Fruit fly (Drosophila melanogaster) whole organism, embryonic: ENCODE measurements around the gene CG33489.
A peak's percentile ranks its signal among the peaks of the same experiment; 100 is the strongest.

Source experiments
- C15 ChIP-seq: fragments of 200-800 bp; sonication (Bioruptor generic); IDR thresholded peaks from 3 replicates; pipeline ENCODE4 v1.3.6; 2022; ENCODE audit warnings: missing biosample characterization, missing genetic modification characterization
- CG1024 ChIP-seq: fragments of 200-800 bp; sonication (Bioruptor generic); IDR thresholded peaks from 2 replicates; pipeline ENCODE4 v1.3.6; 2022; ENCODE audit warnings: missing biosample characterization, missing genetic modification characterization
- CG10274 ChIP-seq: fragments of 200-800 bp; sonication (Bioruptor generic); optimal IDR thresholded peaks from 3 replicates; lab custom pipeline; 2017; ENCODE audit warnings: missing biosample characterization, mild to moderate bottlenecking, missing genetic modification characterization
- CG12071 ChIP-seq: fragments of 200-800 bp; sonication (Bioruptor generic); optimal IDR thresholded peaks from 3 replicates; lab custom pipeline; 2018; ENCODE audit warnings: missing biosample characterization, mild to moderate bottlenecking, missing genetic modification characterization
- CG14860 ChIP-seq: fragments of 200-800 bp; sonication (Bioruptor generic); IDR thresholded peaks from 3 replicates; pipeline ENCODE4 v1.3.6; 2022; ENCODE audit warnings: missing biosample characterization, missing genetic modification characterization; ENCODE audit not compliant: partially characterized antibody
- CG1792 ChIP-seq: fragments of 200-800 bp; sonication (Bioruptor generic); optimal IDR thresholded peaks from 2 replicates; lab custom pipeline; 2016; ENCODE audit warnings: missing biosample characterization, missing genetic modification characterization
- CG2875 ChIP-seq: fragments of 200-800 bp; sonication (Bioruptor generic); optimal IDR thresholded peaks from 2 replicates; lab custom pipeline; 2017; ENCODE audit warnings: missing biosample characterization, mild to moderate bottlenecking, missing genetic modification characterization, missing genetic modification reagents
- CG30020 ChIP-seq: fragments of 200-800 bp; optimal IDR thresholded peaks from 2 replicates; lab custom pipeline; 2019; ENCODE audit warnings: missing biosample characterization, mild to moderate bottlenecking, missing genetic modification characterization, moderate library complexity
- CG30403 ChIP-seq: fragments of 200-800 bp; sonication (Bioruptor generic); optimal IDR thresholded peaks from 3 replicates; lab custom pipeline; 2016; ENCODE audit warnings: missing biosample characterization, missing genetic modification characterization
- CG30431 ChIP-seq: fragments of 200-800 bp; sonication (Bioruptor generic); optimal IDR thresholded peaks from 2 replicates; lab custom pipeline; 2017; ENCODE audit warnings: missing biosample characterization, missing genetic modification characterization
- CG34422 ChIP-seq: fragments of 200-800 bp; sonication (Bioruptor generic); IDR thresholded peaks from 3 replicates; pipeline ENCODE4 v1.3.6; 2022; ENCODE audit warnings: missing biosample characterization, missing genetic modification characterization
- CG4360 ChIP-seq: fragments of 200-800 bp; sonication (Bioruptor generic); IDR thresholded peaks from 2 replicates; pipeline ENCODE4 v1.3.6; 2022; ENCODE audit warnings: missing biosample characterization, missing genetic modification characterization
- CG5953 ChIP-seq: fragments of 200-800 bp; sonication (Bioruptor generic); IDR thresholded peaks from 2 replicates; pipeline ENCODE4 v1.3.6; 2022; ENCODE audit warnings: missing biosample characterization, missing genetic modification characterization
- CG9797 ChIP-seq: fragments of 200-800 bp; sonication (Bioruptor generic); optimal IDR thresholded peaks from 3 replicates; lab custom pipeline; 2018; ENCODE audit warnings: missing biosample characterization, mild to moderate bottlenecking, missing genetic modification characterization
- CG9876 ChIP-seq: fragments of 200-800 bp; sonication (Bioruptor generic); optimal IDR thresholded peaks from 2 replicates; lab custom pipeline; 2016; ENCODE audit warnings: missing biosample characterization, missing genetic modification characterization
- Camta ChIP-seq: fragments of 200-800 bp; sonication (Bioruptor generic); optimal IDR thresholded peaks from 2 replicates; lab custom pipeline; 2016; ENCODE audit warnings: missing biosample characterization, missing genetic modification characterization
- Dip2 ChIP-seq: fragments of 200-800 bp; sonication (Bioruptor generic); IDR thresholded peaks from 2 replicates; pipeline ENCODE4 v1.3.6; 2022; ENCODE audit warnings: missing biosample characterization, missing genetic modification characterization
- Dref ChIP-seq: fragments of 200-800 bp; sonication (Bioruptor generic); IDR thresholded peaks from 2 replicates; pipeline ENCODE4 v1.3.6; 2022; ENCODE audit warnings: missing biosample characterization, missing genetic modification characterization
- Ets65A ChIP-seq: fragments of 200-800 bp; sonication (Bioruptor generic); peaks from one replicate; lab custom pipeline; 2016; ENCODE audit warnings: missing biosample characterization, missing genetic modification characterization
- Gsc ChIP-seq: fragments of 200-800 bp; sonication (Bioruptor generic); IDR thresholded peaks from 2 replicates; pipeline ENCODE4 v1.3.6; 2022; ENCODE audit warnings: missing biosample characterization, missing genetic modification characterization
- Gug ChIP-seq: fragments of 200-800 bp; sonication (Bioruptor generic); IDR thresholded peaks from 4 replicates; pipeline ENCODE4 v1.3.6; 2022; ENCODE audit warnings: missing biosample characterization, missing genetic modification characterization
- Jarid2 ChIP-seq: fragments of 200-800 bp; sonication (Bioruptor generic); optimal IDR thresholded peaks from 3 replicates; lab custom pipeline; 2017; ENCODE audit warnings: mild to moderate bottlenecking, missing biosample characterization, missing genetic modification reagents, missing genetic modification characterization
- Lhr ChIP-seq: fragments of 200-800 bp; sonication (Bioruptor generic); optimal IDR thresholded peaks from 3 replicates; lab custom pipeline; 2017; ENCODE audit warnings: mild to moderate bottlenecking, missing biosample characterization, missing genetic modification reagents, missing genetic modification characterization
- Med ChIP-seq: fragments of 200-800 bp; sonication (Bioruptor generic); peaks from one replicate; lab custom pipeline; 2016; ENCODE audit warnings: missing biosample characterization, missing genetic modification characterization, mild to moderate bottlenecking, inconsistent platforms, moderate library complexity
- NC2β ChIP-seq: fragments of 200-800 bp; sonication (Bioruptor generic); optimal IDR thresholded peaks from 2 replicates; lab custom pipeline; 2016; ENCODE audit warnings: missing biosample characterization, missing genetic modification characterization
- Usf ChIP-seq: fragments of 200-800 bp; sonication (Bioruptor generic); optimal IDR thresholded peaks from 2 replicates; lab custom pipeline; 2017; ENCODE audit warnings: missing genotype, missing biosample characterization, missing genetic modification characterization
- ash1 ChIP-seq: fragments of 200-800 bp; sonication (Bioruptor generic); optimal IDR thresholded peaks from 2 replicates; lab custom pipeline; 2018; ENCODE audit warnings: missing biosample characterization, mild to moderate bottlenecking, missing genetic modification characterization
- chinmo ChIP-seq: fragments of 200-800 bp; sonication (Bioruptor generic); IDR thresholded peaks from 4 replicates; pipeline ENCODE4 v1.3.6; 2022; ENCODE audit warnings: missing biosample characterization, missing genetic modification characterization; ENCODE audit not compliant: partially characterized antibody
- crol ChIP-seq: fragments of 200-800 bp; sonication (Bioruptor generic); IDR thresholded peaks from 2 replicates; pipeline ENCODE4 v1.3.6; 2022; ENCODE audit warnings: missing biosample characterization, missing genetic modification characterization
- cwo ChIP-seq: fragments of 200-800 bp; sonication (Bioruptor generic); optimal IDR thresholded peaks from 3 replicates; lab custom pipeline; 2017; ENCODE audit warnings: missing biosample characterization, missing genetic modification characterization, mild to moderate bottlenecking, moderate library complexity, missing genetic modification reagents
- dmrt99B ChIP-seq: fragments of 200-800 bp; sonication (Bioruptor generic); optimal IDR thresholded peaks from 2 replicates; lab custom pipeline; 2018; ENCODE audit warnings: missing biosample characterization, mild to moderate bottlenecking, missing genetic modification characterization, moderate library complexity
- ewg ChIP-seq: fragments of 200-800 bp; sonication (Bioruptor generic); optimal IDR thresholded peaks from 3 replicates; lab custom pipeline; 2017; ENCODE audit warnings: mild to moderate bottlenecking, missing biosample characterization, missing genetic modification reagents, missing genetic modification characterization
- grau ChIP-seq: fragments of 200-800 bp; optimal IDR thresholded peaks from 3 replicates; lab custom pipeline; 2019; ENCODE audit warnings: missing biosample characterization, mild to moderate bottlenecking, missing genetic modification characterization, moderate library complexity
- gt ChIP-seq: fragments of 200-800 bp; sonication (Bioruptor generic); IDR thresholded peaks from 2 replicates; pipeline ENCODE4 v1.3.6; 2022; ENCODE audit warnings: missing biosample characterization, missing genetic modification characterization
- hth ChIP-seq: fragments of >200 bp; optimal IDR thresholded peaks from 2 replicates; lab custom pipeline; 2017; ENCODE audit warnings: inconsistent platforms
- jigr1 ChIP-seq: fragments of 200-800 bp; sonication (Bioruptor generic); IDR thresholded peaks from 3 replicates; pipeline ENCODE4 v1.3.6; 2022; ENCODE audit warnings: missing biosample characterization, missing genetic modification characterization
- luna ChIP-seq: fragments of 200-800 bp; sonication (Bioruptor generic); optimal IDR thresholded peaks from 2 replicates; lab custom pipeline; 2016; ENCODE audit warnings: missing biosample characterization, missing genetic modification characterization
- prd ChIP-seq, 3 experiments: fragments of >200 bp in 2 of 3; fragments of 200-800 bp in 1 of 3; sonication (Bioruptor generic) in 1 of 3; optimal IDR thresholded peaks in 2 of 3; IDR thresholded peaks in 1 of 3; 2 replicates in 2 of 3; 3 replicates in 1 of 3; pipeline versions ENCODE4 v1.3.6 to Lab custom; 2017 to 2022; ENCODE audit warnings: missing biosample characterization in 1 of 3, missing genetic modification characterization in 1 of 3
- psq ChIP-seq: fragments of 200-800 bp; sonication (Bioruptor generic); optimal IDR thresholded peaks from 2 replicates; lab custom pipeline; 2017; ENCODE audit warnings: missing biosample characterization, missing genetic modification characterization
- pum ChIP-seq: fragments of 200-800 bp; sonication (Bioruptor generic); optimal IDR thresholded peaks from 2 replicates; lab custom pipeline; 2016; ENCODE audit warnings: missing biosample characterization, missing genetic modification characterization
- ro ChIP-seq: fragments of 200-800 bp; sonication (Bioruptor generic); IDR thresholded peaks from 2 replicates; pipeline ENCODE4 v1.3.6; 2022; ENCODE audit warnings: missing biosample characterization, missing genetic modification characterization
- sima ChIP-seq: fragments of 200-800 bp; sonication (Bioruptor generic); optimal IDR thresholded peaks from 2 replicates; lab custom pipeline; 2016; ENCODE audit warnings: missing biosample characterization, missing genetic modification characterization
- stc ChIP-seq: fragments of 200-800 bp; sonication (Bioruptor generic); IDR thresholded peaks from 2 replicates; pipeline ENCODE4 v1.3.6; 2022; ENCODE audit warnings: missing biosample characterization, missing genetic modification characterization
- tin ChIP-seq: fragments of 200-800 bp; sonication (Bioruptor generic); optimal IDR thresholded peaks from 3 replicates; lab custom pipeline; 2016; ENCODE audit warnings: missing biosample characterization, missing genetic modification characterization
- tna ChIP-seq: fragments of 200-800 bp; sonication (Bioruptor generic); IDR thresholded peaks from 2 replicates; pipeline ENCODE4 v1.3.6; 2022; ENCODE audit warnings: missing biosample characterization, missing genetic modification characterization; ENCODE audit not compliant: partially characterized antibody
- tup ChIP-seq: fragments of 200-800 bp; sonication (Bioruptor generic); optimal IDR thresholded peaks from 2 replicates; lab custom pipeline; 2016; ENCODE audit warnings: missing biosample characterization, mild to moderate bottlenecking, missing genetic modification characterization, moderate library complexity
- vnd ChIP-seq: fragments of 200-800 bp; sonication (Bioruptor generic); IDR thresholded peaks from 3 replicates; pipeline ENCODE4 v1.3.6; 2022; ENCODE audit warnings: missing biosample characterization, missing genetic modification characterization; ENCODE audit not compliant: partially characterized antibody
- z ChIP-seq: fragments of 200-800 bp; sonication (Bioruptor generic); IDR thresholded peaks from 3 replicates; pipeline ENCODE4 v1.3.6; 2022; ENCODE audit warnings: missing biosample characterization, missing genetic modification characterization
- zf30C ChIP-seq: fragments of 200-800 bp; sonication (Bioruptor generic); optimal IDR thresholded peaks from 3 replicates; lab custom pipeline; 2018; ENCODE audit warnings: missing biosample characterization, mild to moderate bottlenecking, missing genetic modification characterization

Gene CG33489

dm6 chr3L:11555662-11556460 is 21.0 kb downstream of the CG33489 start (continued):
- no peak for TF ChIP-seq CG9876 (GFP tag; lab: Kevin White, UChicago)
- TF ChIP-seq tin (GFP tag; lab: Kevin White, UChicago): peak; percentile 41
- peak; percentile 49 for TF ChIP-seq cwo
- no peak for TF ChIP-seq Dref (GFP tag; lab: Robert Waterston, UW)
- TF ChIP-seq NC2β (GFP tag; lab: Kevin White, UChicago): peak; percentile 27
- TF ChIP-seq luna (GFP tag; lab: Kevin White, UChicago): no peak
- peak; percentile 77; the same call in 1 of the 2 replicates for TF ChIP-seq stc (GFP tag; lab: Robert Waterston, UW)
- no peak for TF ChIP-seq ash1
- no peak for TF ChIP-seq gt (GFP tag; lab: Robert Waterston, UW)
- no peak for TF ChIP-seq Dip2
- TF ChIP-seq C15: no peak
- TF ChIP-seq CG34422 (GFP tag; lab: Robert Waterston, UW): no peak
- TF ChIP-seq Ets65A (GFP tag; lab: Kevin White, UChicago): no peak
- peak; percentile 88 for TF ChIP-seq grau
- peak; percentile 61 for TF ChIP-seq CG2875 (GFP tag; lab: Kevin White, UChicago)
- TF ChIP-seq Gug: no peak
- TF ChIP-seq CG1024 (GFP tag; lab: Robert Waterston, UW): peak; percentile 28; the same call in 1 of the 2 replicates
- peak; percentile 65 for TF ChIP-seq zf30C (GFP tag; lab: Kevin White, UChicago)
- peak; percentile 90 for TF ChIP-seq dmrt99B (tag; lab: Kevin White, UChicago)
- TF ChIP-seq ro: peak; percentile 31; the same call in 1 of the 2 replicates
- TF ChIP-seq sima (GFP tag; lab: Kevin White, UChicago): no peak
- TF ChIP-seq ewg (GFP tag; lab: Kevin White, UChicago): peak; percentile 62
- TF ChIP-seq CG12071: peak; percentile 18
- no peak for TF ChIP-seq CG5953 (GFP tag; lab: Robert Waterston, UW)
- TF ChIP-seq tna: no peak
- TF ChIP-seq crol (GFP tag; lab: Robert Waterston, UW): peak; percentile 99
- TF ChIP-seq Med (GFP tag; lab: Kevin White, UChicago): peak; percentile 85
- TF ChIP-seq CG30020 (tag; lab: Kevin White, UChicago): peak; percentile 35
- TF ChIP-seq psq (GFP tag; lab: Kevin White, UChicago): peak; percentile 43
- no peak for TF ChIP-seq CG14860 (GFP tag; lab: Robert Waterston, UW)
- TF ChIP-seq Lhr (GFP tag; lab: Kevin White, UChicago): peak; percentile 32
- TF ChIP-seq z (GFP tag; lab: Robert Waterston, UW): no peak
- TF ChIP-seq tup (GFP tag; lab: Kevin White, UChicago): no peak
- peak; percentile 76 for TF ChIP-seq CG30403 (GFP tag; lab: Kevin White, UChicago)
- peak; percentile 70 for TF ChIP-seq Camta (GFP tag; lab: Kevin White, UChicago)
- TF ChIP-seq hth (lab: Kevin White, UChicago): no peak
- TF ChIP-seq CG10274 (GFP tag; lab: Kevin White, UChicago): no peak
- TF ChIP-seq pum (GFP tag; lab: Kevin White, UChicago): no peak
- peak; percentile 34 for TF ChIP-seq Jarid2 (GFP tag; lab: Kevin White, UChicago)
- TF ChIP-seq CG30431 (GFP tag; lab: Kevin White, UChicago): no peak
- TF ChIP-seq vnd (GFP tag; lab: Robert Waterston, UW): no peak
- no peak for TF ChIP-seq Gsc (GFP tag; lab: Robert Waterston, UW)
- TF ChIP-seq CG1792 (GFP tag; lab: Kevin White, UChicago): peak; percentile 35
- TF ChIP-seq CG4360 (GFP tag; lab: Robert Waterston, UW): peak; percentile 92
- no peak for TF ChIP-seq prd (optimal IDR thresholded peaks at IDR 0.05; lab: Kevin White, UChicago)
- peak; percentile 70; the same call in 2 of the 3 replicates for TF ChIP-seq prd (GFP tag; IDR thresholded peaks at IDR 0.05; lab: Robert Waterston, UW)
- no peak for TF ChIP-seq Usf (GFP tag; lab: Kevin White, UChicago)
- TF ChIP-seq CG9797 (GFP tag; lab: Kevin White, UChicago): no peak
- peak; percentile 96 for TF ChIP-seq chinmo
- TF ChIP-seq jigr1 (GFP tag; lab: Robert Waterston, UW): no peak
